Worm (Caenorhabditis elegans) whole organism, L1 larva: Measurements from ENCODE around the gene Y39B6A.41.

ENCODE experiments used
- aly-2 ChIP-seq: fragments of 150-350 bp; optimal IDR thresholded peaks from 2 replicates; lab custom pipeline; 2014; ENCODE audit warnings: missing biosample characterization, missing genetic modification characterization
- ceh-90 ChIP-seq: sonication (generic microtip); optimal IDR thresholded peaks from 2 replicates; lab custom pipeline; 2016; ENCODE audit warnings: missing genetic modification characterization, missing compliant biosample characterization
- ces-1 ChIP-seq: fragments of 150-350 bp; optimal IDR thresholded peaks from 2 replicates; lab custom pipeline; 2014; ENCODE audit warnings: missing biosample characterization, missing genetic modification reagents, missing genetic modification characterization
- egl-27 ChIP-seq, 2 experiments: fragments of 150-350 bp in 1 of 2; sonication (generic microtip); optimal IDR thresholded peaks; 3 replicates each; lab custom pipeline; 2017 to 2018; ENCODE audit warnings: missing biosample characterization in 2 of 2, missing genetic modification characterization in 2 of 2, missing genetic modification reagents in 2 of 2
- elt-2 ChIP-seq: sonication (generic microtip); optimal IDR thresholded peaks from 2 replicates; lab custom pipeline; 2016; ENCODE audit warnings: missing genetic modification characterization, mild to moderate bottlenecking, inconsistent platforms, missing compliant biosample characterization, missing genetic modification reagents
- elt-3 ChIP-seq, 6 experiments: fragments of 150-350 bp in 1 of 6; sonication (generic microtip); optimal IDR thresholded peaks; 2 replicates each; lab custom pipeline; 2017 to 2018; ENCODE audit warnings: missing biosample characterization in 6 of 6, missing genetic modification characterization in 6 of 6, inconsistent platforms in 1 of 6
- fkh-4 ChIP-seq: sonication (generic microtip); optimal IDR thresholded peaks from 2 replicates; lab custom pipeline; 2016; ENCODE audit warnings: missing compliant biosample characterization, missing genetic modification characterization, borderline replicate concordance
- hpl-2 ChIP-seq: fragments of 150-350 bp; optimal IDR thresholded peaks from 2 replicates; lab custom pipeline; 2014; ENCODE audit warnings: missing biosample characterization, missing genetic modification reagents, missing genetic modification characterization
- lin-15B ChIP-seq: fragments of 150-350 bp; sonication (generic microtip); optimal IDR thresholded peaks from 3 replicates; lab custom pipeline; 2014; ENCODE audit warnings: missing biosample characterization, missing genetic modification characterization
- nhr-12 ChIP-seq: sonication (generic microtip); optimal IDR thresholded peaks from 2 replicates; lab custom pipeline; 2017; ENCODE audit warnings: missing biosample characterization, missing genetic modification characterization
- nhr-237 ChIP-seq: fragments of 150-350 bp; optimal IDR thresholded peaks from 2 replicates; lab custom pipeline; 2014; ENCODE audit warnings: missing biosample characterization, missing genetic modification characterization
- nhr-71 ChIP-seq: sonication (generic microtip); optimal IDR thresholded peaks from 2 replicates; lab custom pipeline; 2016; ENCODE audit warnings: mild to moderate bottlenecking, missing genetic modification characterization, moderate library complexity, missing compliant biosample characterization
- pqm-1 ChIP-seq: sonication (generic microtip); optimal IDR thresholded peaks from 3 replicates; lab custom pipeline; 2017; ENCODE audit warnings: missing biosample characterization, missing genetic modification characterization

ce11 chrV:18981736-18982135, 4.0 kb upstream of the Y39B6A.41 start:
- no peak for TF ChIP-seq nhr-71 (tag; lab: Kevin White, UChicago)
- TF ChIP-seq lin-15B (tag; lab: Kevin White, UChicago): no peak
- no peak for TF ChIP-seq hpl-2
- TF ChIP-seq aly-2 (tag; lab: Kevin White, UChicago): no peak
- TF ChIP-seq nhr-237: no peak
- TF ChIP-seq elt-3 (tag; optimal IDR thresholded peaks at IDR 0.05; lab: Kevin White, UChicago): no peak
- no peak for TF ChIP-seq pqm-1 (tag; lab: Kevin White, UChicago)
- no peak for TF ChIP-seq nhr-12 (tag; lab: Kevin White, UChicago)
- no peak for TF ChIP-seq ceh-90 (tag; lab: Kevin White, UChicago)
- TF ChIP-seq egl-27 (tag; optimal IDR thresholded peaks at IDR 0.05; lab: Kevin White, UChicago): no peak
- TF ChIP-seq elt-2 (tag; lab: Kevin White, UChicago): no peak
- TF ChIP-seq ces-1 (GFP tag; lab: Kevin White, UChicago): no peak
- TF ChIP-seq fkh-4 (tag; lab: Kevin White, UChicago): no peak
